Worm (Caenorhabditis elegans): Measurements from ENCODE around the gene cct-5.

DNA sequence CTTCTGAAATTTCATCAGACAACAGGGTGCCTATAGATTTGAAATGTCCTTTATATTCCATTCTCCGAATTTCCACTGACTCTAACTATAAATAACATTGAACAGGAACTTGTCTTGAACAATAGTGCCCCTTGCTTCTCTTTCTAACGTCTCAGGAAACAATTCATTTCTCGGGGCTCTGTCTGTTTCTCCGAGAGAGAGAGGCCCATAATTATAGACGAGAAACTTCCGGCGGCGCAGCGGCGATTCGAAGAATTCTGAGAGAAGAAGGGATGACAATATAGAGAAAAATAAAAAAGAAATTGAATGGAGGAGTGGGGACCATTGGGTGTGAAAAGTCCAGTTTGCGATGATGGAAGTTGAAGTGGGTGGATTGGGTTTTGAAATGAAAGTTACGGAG is 47.7 kb downstream of the cct-5 start:
- TF ChIP-seq him-1 (tag; optimal IDR thresholded peaks at IDR 0.05), result no peak
- no peak for TF ChIP-seq W03F9.2 (tag; optimal IDR thresholded peaks at IDR 0.05)
- TF ChIP-seq dao-5 (tag; optimal IDR thresholded peaks at IDR 0.05), result no peak
